Worm (Caenorhabditis elegans) whole organism, mixed stage, embryonic: ENCODE measurements around the gene wdfy-3.

Experiments
- M03D4.4 ChIP-seq: sonication (generic microtip); optimal IDR thresholded peaks from 2 replicates; lab custom pipeline; 2017; ENCODE audit warnings: mild to moderate bottlenecking, missing genetic modification characterization, missing compliant biosample characterization
- bed-3 ChIP-seq: fragments of 200-800 bp; sonication (Bioruptor generic); optimal IDR thresholded peaks from 3 replicates; lab custom pipeline; 2018; ENCODE audit warnings: mild to moderate bottlenecking, missing genetic modification characterization, moderate library complexity, missing compliant biosample characterization
- blmp-1 ChIP-seq: fragments of 150-350 bp; optimal IDR thresholded peaks from 2 replicates; lab custom pipeline; 2014; ENCODE audit warnings: missing biosample characterization, missing genetic modification characterization
- ceh-39 ChIP-seq: fragments of 150-350 bp; optimal IDR thresholded peaks from 2 replicates; lab custom pipeline; 2014; ENCODE audit warnings: missing biosample characterization, missing genetic modification characterization
- ceh-43 ChIP-seq: fragments of 200-800 bp; sonication (Bioruptor generic); optimal IDR thresholded peaks from 2 replicates; lab custom pipeline; 2018; ENCODE audit warnings: mild to moderate bottlenecking, missing genetic modification characterization, moderate library complexity, missing compliant biosample characterization
- ceh-83 ChIP-seq: fragments of 200-800 bp; sonication (Bioruptor generic); optimal IDR thresholded peaks from 2 replicates; lab custom pipeline; 2018; ENCODE audit warnings: mild to moderate bottlenecking, missing genetic modification characterization, missing compliant biosample characterization
- ces-1 ChIP-seq: fragments of 150-350 bp; optimal IDR thresholded peaks from 2 replicates; lab custom pipeline; 2014; ENCODE audit warnings: missing biosample characterization, missing genetic modification reagents, missing genetic modification characterization
- cnd-1 ChIP-seq: fragments of 200-800 bp; sonication (Bioruptor generic); optimal IDR thresholded peaks from 2 replicates; lab custom pipeline; 2018; ENCODE audit warnings: mild to moderate bottlenecking, missing genetic modification characterization, missing compliant biosample characterization
- drap-1 ChIP-seq: fragments of 200-800 bp; sonication (Bioruptor generic); optimal IDR thresholded peaks from 3 replicates; lab custom pipeline; 2018; ENCODE audit warnings: mild to moderate bottlenecking, missing genetic modification characterization, missing compliant biosample characterization
- elt-1 ChIP-seq: sonication (generic microtip); optimal IDR thresholded peaks from 2 replicates; lab custom pipeline; 2017; ENCODE audit warnings: missing genetic modification characterization, mild to moderate bottlenecking, missing compliant biosample characterization, antibody characterized with exemption, moderate library complexity, borderline replicate concordance; ENCODE audit not compliant: insufficient read depth
- elt-3 ChIP-seq: fragments of 150-350 bp; optimal IDR thresholded peaks from 2 replicates; lab custom pipeline; 2014; ENCODE audit warnings: missing biosample characterization, missing genetic modification characterization
- flh-1 ChIP-seq: fragments of 200-800 bp; sonication (Bioruptor generic); optimal IDR thresholded peaks from 2 replicates; lab custom pipeline; 2018; ENCODE audit warnings: mild to moderate bottlenecking, missing genetic modification characterization, moderate library complexity, missing compliant biosample characterization
- ham-2 ChIP-seq: fragments of 200-800 bp; sonication (Bioruptor generic); optimal IDR thresholded peaks from 2 replicates; lab custom pipeline; 2018; ENCODE audit warnings: mild to moderate bottlenecking, missing genetic modification characterization, missing compliant biosample characterization
- hlh-1 ChIP-seq: fragments of 150-350 bp; optimal IDR thresholded peaks from 2 replicates; lab custom pipeline; 2014; ENCODE audit warnings: missing biosample characterization, missing genetic modification reagents, missing genetic modification characterization
- lin-13 ChIP-seq: fragments of 150-350 bp; optimal IDR thresholded peaks from 2 replicates; lab custom pipeline; 2014; ENCODE audit warnings: missing biosample characterization, missing genetic modification characterization
- lin-32 ChIP-seq: fragments of 200-800 bp; sonication (Bioruptor generic); optimal IDR thresholded peaks from 2 replicates; lab custom pipeline; 2018; ENCODE audit warnings: mild to moderate bottlenecking, missing genetic modification characterization, missing compliant biosample characterization
- lsy-2 ChIP-seq: fragments of 150-350 bp; optimal IDR thresholded peaks from 2 replicates; lab custom pipeline; 2014; ENCODE audit warnings: missing biosample characterization, missing genetic modification characterization
- mab-5 ChIP-seq: fragments of 150-350 bp; optimal IDR thresholded peaks from 2 replicates; lab custom pipeline; 2014; ENCODE audit warnings: missing biosample characterization, missing genetic modification characterization
- mep-1 ChIP-seq: fragments of 150-350 bp; optimal IDR thresholded peaks from 2 replicates; lab custom pipeline; 2017; ENCODE audit warnings: missing biosample characterization, missing genetic modification reagents, missing genetic modification characterization, inconsistent platforms
- mls-2 ChIP-seq: sonication (generic microtip); optimal IDR thresholded peaks from 2 replicates; lab custom pipeline; 2016; ENCODE audit warnings: mild to moderate bottlenecking, missing genetic modification characterization, moderate library complexity, missing compliant biosample characterization
- nhr-12 ChIP-seq: fragments of 150-350 bp; optimal IDR thresholded peaks from 2 replicates; lab custom pipeline; 2014; ENCODE audit warnings: missing biosample characterization, missing genetic modification characterization
- nhr-2 ChIP-seq: fragments of 150-350 bp; optimal IDR thresholded peaks from 2 replicates; lab custom pipeline; 2014; ENCODE audit warnings: missing biosample characterization, missing genetic modification characterization
- nhr-237 ChIP-seq: fragments of 150-350 bp; optimal IDR thresholded peaks from 2 replicates; lab custom pipeline; 2014; ENCODE audit warnings: missing biosample characterization, missing genetic modification characterization
- nhr-28 ChIP-seq: fragments of 150-350 bp; optimal IDR thresholded peaks from 2 replicates; lab custom pipeline; 2014; ENCODE audit warnings: missing biosample characterization, missing genetic modification characterization
- nhr-76 ChIP-seq: sonication (generic microtip); optimal IDR thresholded peaks from 2 replicates; lab custom pipeline; 2017; ENCODE audit warnings: missing biosample characterization, missing genetic modification characterization
- pha-4 ChIP-seq: fragments of 150-350 bp; optimal IDR thresholded peaks from 2 replicates; lab custom pipeline; 2018; ENCODE audit warnings: missing biosample characterization, missing genetic modification reagents, missing genetic modification characterization
- sem-2 ChIP-seq: fragments of 200-800 bp; sonication (Bioruptor generic); optimal IDR thresholded peaks from 2 replicates; lab custom pipeline; 2018; ENCODE audit warnings: mild to moderate bottlenecking, missing genetic modification characterization, missing compliant biosample characterization
- snpc-4 ChIP-seq: fragments of 150-350 bp; optimal IDR thresholded peaks from 2 replicates; lab custom pipeline; 2014; ENCODE audit warnings: missing biosample characterization, missing genetic modification characterization
- sptf-1 ChIP-seq: sonication (generic microtip); optimal IDR thresholded peaks from 2 replicates; lab custom pipeline; 2017; ENCODE audit warnings: mild to moderate bottlenecking, missing genetic modification characterization, moderate library complexity, missing compliant biosample characterization
- tbx-8 ChIP-seq: fragments of 200-800 bp; sonication (Bioruptor generic); optimal IDR thresholded peaks from 2 replicates; lab custom pipeline; 2018; ENCODE audit warnings: mild to moderate bottlenecking, missing genetic modification characterization, moderate library complexity, missing compliant biosample characterization
- unc-120 ChIP-seq: sonication (generic microtip); optimal IDR thresholded peaks from 2 replicates; lab custom pipeline; 2017; ENCODE audit warnings: missing genetic modification characterization, missing compliant biosample characterization; ENCODE audit not compliant: poor library complexity, severe bottlenecking
- unc-39 ChIP-seq: fragments of 150-350 bp; optimal IDR thresholded peaks from 2 replicates; lab custom pipeline; 2014; ENCODE audit warnings: missing biosample characterization, missing genetic modification characterization
- unc-62 ChIP-seq: fragments of 150-350 bp; optimal IDR thresholded peaks from 2 replicates; lab custom pipeline; 2014; ENCODE audit warnings: missing biosample characterization, missing genetic modification reagents, missing genetic modification characterization
- zip-8 ChIP-seq: fragments of 150-350 bp; optimal IDR thresholded peaks from 2 replicates; lab custom pipeline; 2014; ENCODE audit warnings: missing biosample characterization, missing genetic modification characterization
- ztf-11 ChIP-seq: fragments of 150-350 bp; optimal IDR thresholded peaks from 2 replicates; lab custom pipeline; 2014; ENCODE audit warnings: missing biosample characterization, missing genetic modification characterization

wdfy-3 gene

ce11 chrIV:12653094-12653493 is at the start of gene wdfy-3, which contains the start of gene C26H9A.4:
Gene wdfy-3 (plus strand): TSS chrIV:12653401.
Gene C26H9A.4 (plus strand): TSS chrIV:12653410.
- TF ChIP-seq lsy-2 (tag; lab: Kevin White, UChicago) (peak; percentile 19), ces-1 (GFP tag; lab: Kevin White, UChicago) (peak; percentile 39), ceh-39 (no peak), tbx-8 (GFP tag; lab: Kevin White, UChicago) (no peak)

- TF ChIP-seq nhr-28 (tag; lab: Kevin White, UChicago), result no peak
- peak; percentile 2 for TF ChIP-seq sptf-1
- peak; percentile 3 for TF ChIP-seq ceh-39
- TF ChIP-seq ces-1 (GFP tag; lab: Kevin White, UChicago), result peak; percentile 52
- TF ChIP-seq, all 35 proteins: peak for 3
Observed at ce11 chrIV:12605401-12605800, 47.8 kb upstream of the wdfy-3 start, which contains the start of gene Y55D9A.2. Gene Y55D9A.2 (minus strand): TSS chrIV:12605431.

- TF ChIP-seq snpc-4 (tag; lab: Kevin White, UChicago) (no peak), ztf-11 (tag; lab: Kevin White, UChicago) (no peak), lin-13 (no peak), mls-2 (tag; lab: Kevin White, UChicago) (no peak), elt-3 (tag; lab: Kevin White, UChicago) (no peak), ceh-83 (no peak), nhr-28 (tag; lab: Kevin White, UChicago) (no peak), cnd-1 (tag; lab: Kevin White, UChicago) (no peak), ceh-43 (GFP tag; lab: Kevin White, UChicago) (no peak), nhr-76 (tag; lab: Kevin White, UChicago) (no peak), sptf-1 (no peak), ham-2 (no peak), tbx-8 (GFP tag; lab: Kevin White, UChicago) (no peak), unc-39 (no peak), nhr-12 (no peak), nhr-237 (tag; lab: Kevin White, UChicago) (no peak), bed-3 (no peak), lin-32 (GFP tag; lab: Kevin White, UChicago) (no peak), flh-1 (no peak), unc-120 (tag; lab: Kevin White, UChicago) (no peak)
Observed at ce11 chrIV:12614624-12615023, 38.6 kb upstream of the wdfy-3 start, which contains the start of gene efa-6. Gene efa-6 (minus strand): TSS chrIV:12614724.

- TF ChIP-seq ceh-39, result no peak
- no peak for TF ChIP-seq nhr-28 (tag; lab: Kevin White, UChicago)
- no peak for TF ChIP-seq drap-1
- TF ChIP-seq pha-4 (tag; lab: Kevin White, UChicago), result no peak
- TF ChIP-seq mab-5 (tag; lab: Kevin White, UChicago), result no peak
- no peak for TF ChIP-seq lsy-2 (tag; lab: Kevin White, UChicago)
- peak; percentile 97 for TF ChIP-seq hlh-1 (tag; lab: Kevin White, UChicago)
- TF ChIP-seq tbx-8 (GFP tag; lab: Kevin White, UChicago), result no peak
- TF ChIP-seq sptf-1, result no peak
- no peak for TF ChIP-seq bed-3
- peak; percentile 50 for TF ChIP-seq cnd-1 (tag; lab: Kevin White, UChicago)
- TF ChIP-seq mls-2 (tag; lab: Kevin White, UChicago), result no peak
- TF ChIP-seq nhr-2 (tag; lab: Kevin White, UChicago), result peak; percentile 10
- TF ChIP-seq unc-39, result no peak
- no peak for TF ChIP-seq lin-13
- TF ChIP-seq snpc-4 (tag; lab: Kevin White, UChicago), result no peak
- TF ChIP-seq mep-1, result no peak
- no peak for TF ChIP-seq zip-8 (tag; lab: Kevin White, UChicago)
- no peak for TF ChIP-seq nhr-12
- TF ChIP-seq elt-1, result no peak
- TF ChIP-seq ztf-11 (tag; lab: Kevin White, UChicago), result no peak
- TF ChIP-seq M03D4.4, result peak; percentile 66
- no peak for TF ChIP-seq nhr-237 (tag; lab: Kevin White, UChicago)
- TF ChIP-seq unc-62 (GFP tag; lab: Kevin White, UChicago), result peak; percentile 73
- no peak for TF ChIP-seq flh-1
- no peak for TF ChIP-seq blmp-1 (tag; lab: Kevin White, UChicago)
- peak; percentile 90 for TF ChIP-seq unc-120 (tag; lab: Kevin White, UChicago)
- no peak for TF ChIP-seq ceh-83
- peak; percentile 22 for TF ChIP-seq lin-32 (GFP tag; lab: Kevin White, UChicago)
- no peak for TF ChIP-seq ceh-43 (GFP tag; lab: Kevin White, UChicago)
- TF ChIP-seq elt-3 (tag; lab: Kevin White, UChicago), result no peak
- TF ChIP-seq ham-2, result no peak
- TF ChIP-seq ces-1 (GFP tag; lab: Kevin White, UChicago), result no peak
- no peak for TF ChIP-seq nhr-76 (tag; lab: Kevin White, UChicago)
- TF ChIP-seq sem-2 (GFP tag; lab: Kevin White, UChicago), result no peak
Observed at ce11 chrIV:12615122-12615745, 38.0 kb upstream of the wdfy-3 start.
